Worm (Caenorhabditis elegans): ENCODE results near the gene tbx-37.

- TF ChIP-seq hlh-26 (GFP tag; conservative IDR thresholded peaks at IDR 0.05): no peak
- TF ChIP-seq unc-130 (GFP tag; optimal IDR thresholded peaks at IDR 0.05): no peak
- no peak for TF ChIP-seq hmg-1.2 (GFP tag; IDR thresholded peaks at IDR 0.05)
- TF ChIP-seq nfya-1 (tag; optimal IDR thresholded peaks at IDR 0.05; ENCODE audit: borderline replicate concordance, insufficient read depth): no peak
Measured at ce11 chrIII:11262089-11262488, 35.2 kb upstream of the tbx-37 start.

All from whole organism, young adult.